Worm (Caenorhabditis elegans) whole organism, young adult: ENCODE measurements around the gene R13D11.4.
A peak's percentile ranks its signal among the peaks of the same experiment; 100 is the strongest.
"Not testable (repeated sequence)": the region's sequence is repeated elsewhere in the genome, so short reads cannot be mapped to it uniquely, and the experiment has no call there.

ENCODE experiments used
- B0019.2 ChIP-seq: fragments of 200-800 bp; sonication (Bioruptor generic); conservative IDR thresholded peaks from 2 replicates; pipeline ENCODE4 v1.3.6; 2022; ENCODE audit warnings: missing genetic modification reagents, missing genetic modification characterization, missing compliant biosample characterization
- C06A6.2 ChIP-seq: fragments of 200-800 bp; sonication (Bioruptor generic); conservative IDR thresholded peaks from 2 replicates; pipeline ENCODE4 v1.3.6; 2022; ENCODE audit warnings: missing genetic modification characterization, missing compliant biosample characterization
- D2030.7 ChIP-seq: fragments of 200-800 bp; sonication (Bioruptor generic); IDR thresholded peaks from 2 replicates; pipeline ENCODE4 v1.3.6; 2022; ENCODE audit warnings: missing genetic modification reagents, missing genetic modification characterization, missing compliant biosample characterization
- F55B11.4 ChIP-seq: sonication (generic microtip); optimal IDR thresholded peaks from 2 replicates; lab custom pipeline; 2016; ENCODE audit warnings: missing compliant biosample characterization, missing genetic modification characterization, borderline replicate concordance; ENCODE audit not compliant: insufficient read depth
- K12H6.12 ChIP-seq: fragments of 200-800 bp; sonication (Bioruptor generic); optimal IDR thresholded peaks from 2 replicates; lab custom pipeline; 2018; ENCODE audit warnings: mild to moderate bottlenecking, missing genetic modification characterization, missing compliant biosample characterization
- T26A5.8 ChIP-seq: sonication (generic microtip); optimal IDR thresholded peaks from 2 replicates; lab custom pipeline; 2016; ENCODE audit warnings: missing genetic modification characterization, missing compliant biosample characterization
- Y53F4B.3 ChIP-seq: fragments of 200-800 bp; sonication (Bioruptor generic); IDR thresholded peaks from 2 replicates; pipeline ENCODE4 v1.3.6; 2022; ENCODE audit warnings: missing genetic modification reagents, missing genetic modification characterization, missing compliant biosample characterization
- Y53G8AR.9 ChIP-seq: fragments of 200-800 bp; sonication (Bioruptor generic); conservative IDR thresholded peaks from 2 replicates; pipeline ENCODE4 v1.3.6; 2022; ENCODE audit warnings: missing genetic modification reagents, missing genetic modification characterization, missing compliant biosample characterization
- Y95B8A.8 ChIP-seq: fragments of 200-800 bp; sonication (Bioruptor generic); IDR thresholded peaks from 2 replicates; pipeline ENCODE4 v1.3.6; 2022; ENCODE audit warnings: missing genetic modification reagents, missing genetic modification characterization, missing compliant biosample characterization
- attf-5 ChIP-seq: fragments of 200-800 bp; sonication (Bioruptor generic); optimal IDR thresholded peaks from 2 replicates; lab custom pipeline; 2018; ENCODE audit warnings: mild to moderate bottlenecking, missing genetic modification characterization, missing compliant biosample characterization
- ceh-27 ChIP-seq: fragments of 200-800 bp; sonication (Bioruptor generic); optimal IDR thresholded peaks from 2 replicates; lab custom pipeline; 2018; ENCODE audit warnings: mild to moderate bottlenecking, missing genetic modification characterization, moderate library complexity, missing compliant biosample characterization
- ceh-58 ChIP-seq: fragments of 200-800 bp; sonication (Bioruptor generic); IDR thresholded peaks from 2 replicates; pipeline ENCODE4 v1.3.6; 2022; ENCODE audit warnings: missing genetic modification characterization, missing compliant biosample characterization
- chd-7 ChIP-seq: sonication (generic microtip); optimal IDR thresholded peaks from 2 replicates; lab custom pipeline; 2016; ENCODE audit warnings: mild to moderate bottlenecking, missing genetic modification characterization, moderate library complexity, missing compliant biosample characterization
- die-1 ChIP-seq: sonication (generic microtip); optimal IDR thresholded peaks from 2 replicates; lab custom pipeline; 2016; ENCODE audit warnings: missing genotype, mild to moderate bottlenecking, missing genetic modification characterization, missing compliant biosample characterization
- egrh-3 ChIP-seq: fragments of 200-800 bp; sonication (Bioruptor generic); IDR thresholded peaks from 2 replicates; pipeline ENCODE4 v1.3.6; 2022; ENCODE audit warnings: missing genetic modification reagents, missing genetic modification characterization, missing compliant biosample characterization
- hlh-12 ChIP-seq: sonication (generic microtip); optimal IDR thresholded peaks from 2 replicates; lab custom pipeline; 2016; ENCODE audit warnings: missing genetic modification characterization, missing compliant biosample characterization
- let-607 ChIP-seq, 2 experiments: fragments of 200-800 bp in 1 of 2; sonication (Bioruptor generic) in 1 of 2; sonication (generic microtip) in 1 of 2; optimal IDR thresholded peaks; 2 replicates each; lab custom pipeline; 2016 to 2018; ENCODE audit warnings: mild to moderate bottlenecking in 2 of 2, missing compliant biosample characterization in 2 of 2, missing genetic modification characterization in 2 of 2, moderate library complexity in 2 of 2, missing genotype in 1 of 2
- lin-40 ChIP-seq: sonication (generic microtip); optimal IDR thresholded peaks from 2 replicates; lab custom pipeline; 2016; ENCODE audit warnings: missing genetic modification characterization, mild to moderate bottlenecking, missing compliant biosample characterization, missing genotype, missing genetic modification reagents
- lsl-1 ChIP-seq: fragments of 200-800 bp; sonication (Bioruptor generic); optimal IDR thresholded peaks from 2 replicates; lab custom pipeline; 2018; ENCODE audit warnings: mild to moderate bottlenecking, missing genetic modification characterization, moderate library complexity, missing compliant biosample characterization
- lsy-27 ChIP-seq: sonication (generic microtip); optimal IDR thresholded peaks from 2 replicates; lab custom pipeline; 2017; ENCODE audit warnings: missing genetic modification characterization, mild to moderate bottlenecking, missing compliant biosample characterization, antibody characterized with exemption, missing genotype, borderline replicate concordance; ENCODE audit not compliant: insufficient read depth
- madf-3 ChIP-seq: fragments of 200-800 bp; sonication (Bioruptor generic); IDR thresholded peaks from 2 replicates; pipeline ENCODE4 v1.3.6; 2022; ENCODE audit warnings: missing genetic modification reagents, missing genetic modification characterization, missing compliant biosample characterization
- madf-8 ChIP-seq: fragments of 200-800 bp; sonication (Bioruptor generic); conservative IDR thresholded peaks from 2 replicates; pipeline ENCODE4 v1.3.6; 2022; ENCODE audit warnings: missing genetic modification reagents, missing genetic modification characterization, missing compliant biosample characterization
- mcd-1 ChIP-seq: fragments of 200-800 bp; sonication (Bioruptor generic); IDR thresholded peaks from 2 replicates; pipeline ENCODE4 v1.3.6; 2022; ENCODE audit warnings: missing genetic modification reagents, missing genetic modification characterization, missing compliant biosample characterization
- nfyb-1 ChIP-seq: fragments of 200-800 bp; sonication (Bioruptor generic); IDR thresholded peaks from 2 replicates; pipeline ENCODE4 v1.3.6; 2022; ENCODE audit warnings: missing genetic modification reagents, missing genetic modification characterization, missing compliant biosample characterization
- nhr-120 ChIP-seq: fragments of 200-800 bp; sonication (Bioruptor generic); IDR thresholded peaks from 2 replicates; pipeline ENCODE4 v1.3.6; 2022; ENCODE audit warnings: missing genetic modification characterization, missing compliant biosample characterization
- pbrm-1 ChIP-seq: fragments of 200-800 bp; sonication (Bioruptor generic); IDR thresholded peaks from 2 replicates; pipeline ENCODE4 v1.3.6; 2022; ENCODE audit warnings: missing genetic modification reagents, missing genetic modification characterization, missing compliant biosample characterization
- snpc-1.3 ChIP-seq: sonication (generic microtip); optimal IDR thresholded peaks from 2 replicates; lab custom pipeline; 2017; ENCODE audit warnings: missing genetic modification characterization, mild to moderate bottlenecking, missing compliant biosample characterization, antibody characterized with exemption, moderate library complexity, missing genotype, missing genetic modification reagents; ENCODE audit not compliant: insufficient read depth
- snpc-4 ChIP-seq, 5 experiments: fragments of 150-350 bp in 1 of 5; sonication (generic microtip) in 4 of 5; optimal IDR thresholded peaks; 2 replicates each; lab custom pipeline; 2014 to 2018; ENCODE audit warnings: missing genetic modification characterization in 5 of 5, missing biosample characterization in 3 of 5, antibody characterized with exemption in 2 of 5, mild to moderate bottlenecking in 2 of 5, missing compliant biosample characterization in 2 of 5, missing genotype in 2 of 5, moderate library complexity in 2 of 5, missing genetic modification reagents in 1 of 5
- tbx-9 ChIP-seq: sonication (generic microtip); optimal IDR thresholded peaks from 2 replicates; lab custom pipeline; 2016; ENCODE audit warnings: borderline replicate concordance, missing genetic modification characterization, inconsistent platforms, missing compliant biosample characterization
- zfh-2 ChIP-seq: fragments of 200-800 bp; sonication (Bioruptor generic); conservative IDR thresholded peaks from 2 replicates; pipeline ENCODE4 v1.3.6; 2022; ENCODE audit warnings: missing genetic modification reagents, missing genetic modification characterization, missing compliant biosample characterization
- ztf-18 ChIP-seq: sonication (generic microtip); optimal IDR thresholded peaks from 2 replicates; lab custom pipeline; 2016; ENCODE audit warnings: missing genotype, mild to moderate bottlenecking, missing genetic modification characterization, missing compliant biosample characterization
- ztf-26 ChIP-seq: sonication (generic microtip); optimal IDR thresholded peaks from 2 replicates; lab custom pipeline; 2017; ENCODE audit warnings: missing genetic modification characterization, missing compliant biosample characterization
- ztf-3 ChIP-seq: fragments of 200-800 bp; sonication (Bioruptor generic); optimal IDR thresholded peaks from 2 replicates; lab custom pipeline; 2018; ENCODE audit warnings: mild to moderate bottlenecking, missing genetic modification characterization, missing compliant biosample characterization

R13D11.4 gene

ce11 chrV:826097-826496, 15.5 kb downstream of the R13D11.4 start, which contains the start of gene F41H8.2:
TSS of gene F41H8.2 (plus strand) at chrV:826397.
- TF ChIP-seq chd-7 (no peak), lsy-27 (no peak), snpc-4 (GFP tag; optimal IDR thresholded peaks at IDR 0.05; lab: Kevin White, UChicago) (no peak), snpc-4 (tag; optimal IDR thresholded peaks at IDR 0.05; lab: Kevin White, UChicago) (no peak), ceh-27 (no peak), nfyb-1 (GFP tag; lab: Robert Waterston, UW) (no peak), Y53G8AR.9 (GFP tag; lab: Robert Waterston, UW) (no peak), ztf-18 (tag; lab: Kevin White, UChicago) (no peak), K12H6.12 (no peak), T26A5.8 (no peak), ztf-26 (no peak)

ce11 chrV:833368-833767, 22.8 kb downstream of the R13D11.4 start, which contains the start of gene F41H8.1:
TSS of gene F41H8.1 (plus strand) at chrV:833668.
- TF ChIP-seq madf-3 = no peak
- TF ChIP-seq attf-5 (GFP tag; lab: Kevin White, UChicago) = no peak
- no peak for TF ChIP-seq ztf-26
- no peak for TF ChIP-seq F55B11.4 (tag; lab: Kevin White, UChicago)
- TF ChIP-seq nhr-120 (GFP tag; lab: Robert Waterston, UW) = no peak
- TF ChIP-seq Y95B8A.8 = no peak
- TF ChIP-seq zfh-2 (GFP tag; lab: Robert Waterston, UW) = no peak
- no peak for TF ChIP-seq snpc-1.3
- TF ChIP-seq B0019.2 (GFP tag; lab: Robert Waterston, UW) = no peak
- no peak for TF ChIP-seq hlh-12 (tag; lab: Kevin White, UChicago)
- no peak for TF ChIP-seq tbx-9 (tag; lab: Kevin White, UChicago)
- TF ChIP-seq die-1 (tag; lab: Kevin White, UChicago) = no peak
- TF ChIP-seq let-607 (tag; optimal IDR thresholded peaks at IDR 0.05; lab: Kevin White, UChicago) = no peak
- no peak for TF ChIP-seq C06A6.2 (GFP tag; lab: Robert Waterston, UW)
- TF ChIP-seq lsl-1 (GFP tag; lab: Kevin White, UChicago) = no peak
- TF ChIP-seq ztf-3 (GFP tag; lab: Kevin White, UChicago) = no peak

ce11 chrV:838984-839471, 28.4 kb downstream of the R13D11.4 start, which contains the start of the genes K09C6.7 and K09C6.10:
TSS of gene K09C6.7 (minus strand) at chrV:839084.
TSS of gene K09C6.10 (plus strand) at chrV:839421.
- not testable (repeated sequence) for TF ChIP-seq egrh-3, ceh-27, Y53F4B.3

ce11 chrV:842611-843010, 32.0 kb downstream of the R13D11.4 start:
- TF ChIP-seq mcd-1 (GFP tag; lab: Robert Waterston, UW) (peak; percentile 59; the same call in 1 of the 2 replicates), ceh-58 (GFP tag; lab: Robert Waterston, UW) (no peak), D2030.7 (0 out of 2 replicates have a peak, but pooled peaks have one; percentile 14), pbrm-1 (no peak), egrh-3 (peak; percentile 100), zfh-2 (GFP tag; lab: Robert Waterston, UW) (peak; percentile 89), madf-8 (GFP tag; lab: Robert Waterston, UW) (no peak), lin-40 (tag; lab: Kevin White, UChicago) (no peak), B0019.2 (GFP tag; lab: Robert Waterston, UW) (no peak)
